Worm (Caenorhabditis elegans): Measurements from ENCODE around the gene ogdh-1.

DNA sequence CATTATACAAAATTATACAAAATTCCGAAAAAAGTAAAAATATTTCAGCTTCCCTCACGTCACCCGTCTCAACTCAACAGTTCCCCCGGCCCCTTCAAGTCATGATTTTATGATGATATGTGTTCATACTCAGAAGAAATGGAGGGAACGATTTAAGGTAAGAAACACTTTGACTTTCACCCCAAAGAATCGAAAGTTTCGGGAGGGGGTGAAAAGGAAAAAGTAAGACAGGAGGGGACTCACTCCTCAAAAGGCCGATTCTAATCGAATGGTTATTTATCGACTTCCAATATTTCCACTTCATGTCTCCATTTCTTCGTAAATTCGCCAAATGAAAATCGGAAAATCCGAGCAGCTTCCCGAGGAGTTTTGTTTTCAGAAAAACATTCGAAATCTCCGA, 15.6 kb downstream of the ogdh-1 start, which contains the start of gene bus-4:
- TF ChIP-seq zag-1 (tag; optimal IDR thresholded peaks at IDR 0.05) (no peak), nhr-28 (tag; optimal IDR thresholded peaks at IDR 0.05) (no peak), pha-4 (GFP tag; IDR thresholded peaks at IDR 0.05) (no peak), pha-4 (tag; optimal IDR thresholded peaks at IDR 0.05) (no peak), lin-39 (tag; optimal IDR thresholded peaks at IDR 0.05) (no peak), R02D3.7 (tag; optimal IDR thresholded peaks at IDR 0.05) (no peak), lsy-2 (tag; optimal IDR thresholded peaks at IDR 0.05) (no peak), set-16 (GFP tag; IDR thresholded peaks at IDR 0.05) (no peak), daf-16 (GFP tag; optimal IDR thresholded peaks at IDR 0.05) (no peak), daf-16 (tag; optimal IDR thresholded peaks at IDR 0.05) (no peak), daf-12 (tag; optimal IDR thresholded peaks at IDR 0.05) (no peak), lin-29 (GFP tag; IDR thresholded peaks at IDR 0.05) (no peak), mep-1 (tag; optimal IDR thresholded peaks at IDR 0.05) (no peak)

Data from whole organism, L4 larva.